Worm (Caenorhabditis elegans): ENCODE measurements around the gene F59D12.3.

F59D12.3 gene

DNA sequence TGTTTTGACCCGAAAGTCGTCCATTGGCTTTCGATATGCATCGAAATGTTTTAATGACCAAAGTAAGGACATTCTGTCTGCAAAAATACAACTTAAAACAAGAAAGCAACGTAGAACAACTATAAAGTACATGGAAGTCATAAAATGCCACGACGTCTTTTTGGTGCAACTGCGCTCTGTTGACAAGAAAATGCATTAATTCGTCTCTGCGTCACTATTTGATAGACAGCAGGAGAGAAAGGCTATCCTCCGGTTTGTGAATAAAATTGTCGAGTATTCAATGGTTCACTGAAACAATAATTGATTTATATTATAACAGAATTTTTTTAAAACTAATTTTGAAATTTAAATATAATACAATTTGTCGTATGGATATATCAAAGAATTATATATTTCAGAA is 34.3 kb downstream of the F59D12.3 start, which contains the start of gene ergi-3 (continued):
- no peak for TF ChIP-seq F37D6.2 (tag; optimal IDR thresholded peaks at IDR 0.05)
- TF ChIP-seq ceh-44 (GFP tag; IDR thresholded peaks at IDR 0.05) = no peak
- no peak for TF ChIP-seq vab-7 (GFP tag; IDR thresholded peaks at IDR 0.05)
- no peak for TF ChIP-seq ceh-20 (GFP tag; IDR thresholded peaks at IDR 0.05)
- TF ChIP-seq dmd-9 (GFP tag; IDR thresholded peaks at IDR 0.05) = no peak
- no peak for TF ChIP-seq fos-1 (tag; optimal IDR thresholded peaks at IDR 0.05)
- peak in 1 of 2 experiments; percentile 15 for TF ChIP-seq hif-1 (tag; optimal IDR thresholded peaks at IDR 0.05)
- no peak for TF ChIP-seq ceh-32 (tag; optimal IDR thresholded peaks at IDR 0.05; ENCODE audit: poor library complexity)
- TF ChIP-seq hmg-1.1 (GFP tag; IDR thresholded peaks at IDR 0.05) = 0 out of 2 replicates have a peak, but pooled peaks have one; percentile 31
- peak; percentile 81 for TF ChIP-seq dve-1 (tag; optimal IDR thresholded peaks at IDR 0.05; ENCODE audit: insufficient read depth)
- TF ChIP-seq nhr-48 (tag; optimal IDR thresholded peaks at IDR 0.05) = no peak
- no peak for TF ChIP-seq F26F4.8 (GFP tag; conservative IDR thresholded peaks at IDR 0.05)
- TF ChIP-seq ztf-7 (tag; optimal IDR thresholded peaks at IDR 0.05) = no peak
- peak; percentile 91 for TF ChIP-seq nhr-28 (tag; optimal IDR thresholded peaks at IDR 0.05)
- TF ChIP-seq nhr-42 (GFP tag; IDR thresholded peaks at IDR 0.05) = no peak
- no peak for TF ChIP-seq F44E2.7 (GFP tag; IDR thresholded peaks at IDR 0.05)
- TF ChIP-seq mxl-2 (GFP tag; conservative IDR thresholded peaks at IDR 0.05) = no peak
- TF ChIP-seq D1046.2 (GFP tag; IDR thresholded peaks at IDR 0.05) = no peak
- peak; percentile 41 for TF ChIP-seq mxl-3 (GFP tag; optimal IDR thresholded peaks at IDR 0.05)
- TF ChIP-seq lin-1 (GFP tag; IDR thresholded peaks at IDR 0.05) = no peak
- no peak for TF ChIP-seq daf-8 (GFP tag; IDR thresholded peaks at IDR 0.05)
- TF ChIP-seq tra-1 (GFP tag; IDR thresholded peaks at IDR 0.05) = no peak
- TF ChIP-seq T20F7.1 (GFP tag; optimal IDR thresholded peaks at IDR 0.05) = peak; percentile 22
- no peak for TF ChIP-seq ceh-28 (tag; optimal IDR thresholded peaks at IDR 0.05)
- TF ChIP-seq lin-29 (GFP tag; IDR thresholded peaks at IDR 0.05) = no peak
- peak; percentile 79 for TF ChIP-seq mes-2 (tag; optimal IDR thresholded peaks at IDR 0.05; ENCODE audit: poor library complexity, severe bottlenecking)
- TF ChIP-seq nhr-76 (tag; optimal IDR thresholded peaks at IDR 0.05) = no peak
- no peak for TF ChIP-seq snpc-4 (tag; optimal IDR thresholded peaks at IDR 0.05)
- peak; percentile 61 for TF ChIP-seq dmd-6 (GFP tag; IDR thresholded peaks at IDR 0.05)
- peak; percentile 35 for TF ChIP-seq dpl-1 (GFP tag; optimal IDR thresholded peaks at IDR 0.05)
- TF ChIP-seq madf-9 (GFP tag; conservative IDR thresholded peaks at IDR 0.05) = no peak
- TF ChIP-seq jun-1 (tag; optimal IDR thresholded peaks at IDR 0.05) = no peak
- no peak for TF ChIP-seq skn-1 (tag; optimal IDR thresholded peaks at IDR 0.05)
- no peak for TF ChIP-seq F10B5.3 (tag; optimal IDR thresholded peaks at IDR 0.05)
- no peak for TF ChIP-seq aly-2 (tag; optimal IDR thresholded peaks at IDR 0.05)
- TF ChIP-seq rbr-2 (tag; optimal IDR thresholded peaks at IDR 0.05) = peak; percentile 17
- peak; percentile 59 for TF ChIP-seq hlh-11 (tag; optimal IDR thresholded peaks at IDR 0.05)
- no peak for TF ChIP-seq nhr-25 (tag; optimal IDR thresholded peaks at IDR 0.05; ENCODE audit: borderline replicate concordance, insufficient read depth)
- TF ChIP-seq nhr-77 (tag; optimal IDR thresholded peaks at IDR 0.05) = peak; percentile 66
- peak; percentile 68 for TF ChIP-seq nhr-6 (tag; optimal IDR thresholded peaks at IDR 0.05)
- TF ChIP-seq lin-38 (GFP tag; IDR thresholded peaks at IDR 0.05) = peak; percentile 90
- no peak for TF ChIP-seq nhr-111 (GFP tag; optimal IDR thresholded peaks at IDR 0.05)
- peak; percentile 25 for TF ChIP-seq ces-1 (GFP tag; optimal IDR thresholded peaks at IDR 0.05)
- no peak for TF ChIP-seq zip-2 (tag; optimal IDR thresholded peaks at IDR 0.05)
- peak; percentile 11; the same call in 1 of the 2 replicates for TF ChIP-seq ctbp-1 (GFP tag; IDR thresholded peaks at IDR 0.05)
- peak; percentile 55 for TF ChIP-seq lin-13 (GFP tag; optimal IDR thresholded peaks at IDR 0.05)
- peak; percentile 3 for TF ChIP-seq nhr-11 (tag; optimal IDR thresholded peaks at IDR 0.05)
- TF ChIP-seq nhr-10 (tag; optimal IDR thresholded peaks at IDR 0.05) = no peak
- TF ChIP-seq daf-16 (GFP tag; optimal IDR thresholded peaks at IDR 0.05) = no peak
- peak; percentile 52 for TF ChIP-seq daf-16 (tag; optimal IDR thresholded peaks at IDR 0.05)
- no peak for TF ChIP-seq saeg-2 (GFP tag; IDR thresholded peaks at IDR 0.05)
- no peak for TF ChIP-seq zip-11 (GFP tag; IDR thresholded peaks at IDR 0.05)
